Fruit fly (Drosophila melanogaster) whole organism, pupa: Measurements from ENCODE around the gene kug.
A peak's percentile ranks its signal among the peaks of the same experiment; 100 is the strongest.

Experiments
- CG10348 ChIP-seq: fragments of 200-800 bp; sonication (Bioruptor generic); IDR thresholded peaks from 2 replicates; pipeline ENCODE4 v1.3.6; 2022; ENCODE audit warnings: missing biosample characterization, missing genetic modification characterization
- CG12605 ChIP-seq: fragments of 200-800 bp; sonication (Bioruptor generic); IDR thresholded peaks from 2 replicates; pipeline ENCODE4 v1.3.6; 2022; ENCODE audit warnings: missing biosample characterization, missing genetic modification characterization
- CG13204 ChIP-seq: fragments of 200-800 bp; sonication (Bioruptor generic); optimal IDR thresholded peaks from 2 replicates; lab custom pipeline; 2018; ENCODE audit warnings: missing biosample characterization, mild to moderate bottlenecking, missing genetic modification characterization, moderate library complexity
- CG14655 ChIP-seq: fragments of 200-800 bp; sonication (Bioruptor generic); optimal IDR thresholded peaks from 3 replicates; lab custom pipeline; 2017; ENCODE audit warnings: mild to moderate bottlenecking, missing biosample characterization, missing genetic modification reagents, missing genetic modification characterization
- CG15710 ChIP-seq: fragments of 200-800 bp; sonication (Bioruptor generic); optimal IDR thresholded peaks from 2 replicates; lab custom pipeline; 2018; ENCODE audit warnings: missing biosample characterization, mild to moderate bottlenecking, missing genetic modification characterization, moderate library complexity
- CG17806 ChIP-seq: fragments of 200-800 bp; sonication (Bioruptor generic); optimal IDR thresholded peaks from 2 replicates; lab custom pipeline; 2018; ENCODE audit warnings: missing biosample characterization, mild to moderate bottlenecking, missing genetic modification characterization, moderate library complexity
- CG32121 ChIP-seq: fragments of 200-800 bp; sonication (Bioruptor generic); IDR thresholded peaks from 2 replicates; pipeline ENCODE4 v1.3.6; 2022; ENCODE audit warnings: missing biosample characterization, missing genetic modification characterization
- CG34367 ChIP-seq: fragments of 200-800 bp; sonication (Bioruptor generic); optimal IDR thresholded peaks from 2 replicates; lab custom pipeline; 2018; ENCODE audit warnings: missing biosample characterization, mild to moderate bottlenecking, missing genetic modification characterization
- CG4496 ChIP-seq: fragments of 200-800 bp; sonication (Bioruptor generic); IDR thresholded peaks from 3 replicates; pipeline ENCODE4 v1.3.6; 2022; ENCODE audit warnings: missing biosample characterization, missing genetic modification characterization
- CG8159 ChIP-seq: fragments of 200-800 bp; sonication (Bioruptor generic); optimal IDR thresholded peaks from 3 replicates; lab custom pipeline; 2018; ENCODE audit warnings: missing biosample characterization, mild to moderate bottlenecking, missing genetic modification characterization, moderate library complexity
- CG8301 ChIP-seq: fragments of 200-800 bp; sonication (Bioruptor generic); optimal IDR thresholded peaks from 2 replicates; lab custom pipeline; 2018; ENCODE audit warnings: missing biosample characterization, mild to moderate bottlenecking, missing genetic modification characterization
- CG9948 ChIP-seq: fragments of 200-800 bp; sonication (Bioruptor generic); optimal IDR thresholded peaks from 2 replicates; lab custom pipeline; 2018; ENCODE audit warnings: missing biosample characterization, mild to moderate bottlenecking, missing genetic modification characterization, moderate library complexity
- D1 ChIP-seq: fragments of 200-800 bp; sonication (Bioruptor generic); optimal IDR thresholded peaks from 2 replicates; lab custom pipeline; 2018; ENCODE audit warnings: missing biosample characterization, mild to moderate bottlenecking, missing genetic modification characterization, moderate library complexity
- EcR ChIP-seq: fragments of 200-800 bp; sonication (Bioruptor generic); optimal IDR thresholded peaks from 3 replicates; lab custom pipeline; 2019; ENCODE audit warnings: missing biosample characterization, missing genetic modification characterization, mild to moderate bottlenecking, moderate library complexity, missing genetic modification reagents
- Ets98B ChIP-seq: fragments of 200-800 bp; sonication (Bioruptor generic); IDR thresholded peaks from 2 replicates; pipeline ENCODE4 v1.3.6; 2022; ENCODE audit warnings: missing biosample characterization, missing genetic modification characterization
- Pif1A ChIP-seq: fragments of 200-800 bp; sonication (Bioruptor generic); optimal IDR thresholded peaks from 3 replicates; lab custom pipeline; 2016; ENCODE audit warnings: missing biosample characterization, missing genetic modification characterization
- Pif1B ChIP-seq: fragments of 200-800 bp; sonication (Bioruptor generic); optimal IDR thresholded peaks from 3 replicates; lab custom pipeline; 2016; ENCODE audit warnings: missing biosample characterization, missing genetic modification characterization
- Snoo ChIP-seq: fragments of 200-800 bp; sonication (Bioruptor generic); optimal IDR thresholded peaks from 3 replicates; lab custom pipeline; 2017; ENCODE audit warnings: missing biosample characterization, mild to moderate bottlenecking, missing genetic modification characterization, inconsistent platforms
- fd96Ca ChIP-seq: fragments of 200-800 bp; sonication (Bioruptor generic); IDR thresholded peaks from 3 replicates; pipeline ENCODE4 v1.3.6; 2022; ENCODE audit warnings: missing biosample characterization, missing genetic modification characterization
- gl ChIP-seq: fragments of 200-800 bp; sonication (Bioruptor generic); optimal IDR thresholded peaks from 2 replicates; lab custom pipeline; 2018; ENCODE audit warnings: missing biosample characterization, mild to moderate bottlenecking, missing genetic modification characterization
- rn ChIP-seq: fragments of 200-800 bp; sonication (Bioruptor generic); IDR thresholded peaks from 2 replicates; pipeline ENCODE4 v1.3.6; 2022; ENCODE audit warnings: missing biosample characterization, missing genetic modification characterization

kug gene

dm6 chr3L:19981385-19981784, 23.7 kb upstream of the kug start, which contains the start of gene CG17732:
Gene CG17732, plus strand, starts transcription at chr3L:19981685.
- no peak for TF ChIP-seq fd96Ca (GFP tag; lab: Robert Waterston, UW)
- TF ChIP-seq D1 (tag; lab: Kevin White, UChicago), result no peak
- no peak for TF ChIP-seq CG34367 (tag; lab: Kevin White, UChicago)
- no peak for TF ChIP-seq CG12605
- no peak for TF ChIP-seq CG8301 (tag; lab: Kevin White, UChicago)
- TF ChIP-seq CG4496 (GFP tag; lab: Robert Waterston, UW), result no peak
- no peak for TF ChIP-seq CG17806
- TF ChIP-seq CG9948 (tag; lab: Kevin White, UChicago), result no peak
- no peak for TF ChIP-seq CG15710 (tag; lab: Kevin White, UChicago)
- no peak for TF ChIP-seq CG13204
- TF ChIP-seq Pif1B (GFP tag; lab: Kevin White, UChicago), result no peak
- no peak for TF ChIP-seq CG8159 (tag; lab: Kevin White, UChicago)
- TF ChIP-seq gl (tag; lab: Kevin White, UChicago), result no peak
- no peak for TF ChIP-seq Pif1A
- TF ChIP-seq, all 21 proteins: peak for 0

- no peak for TF ChIP-seq CG14655 (GFP tag; lab: Kevin White, UChicago)
- no peak for TF ChIP-seq EcR (GFP tag; lab: Kevin White, UChicago)
- TF ChIP-seq CG8301 (tag; lab: Kevin White, UChicago), result no peak
- no peak for TF ChIP-seq Snoo
Observed at dm6 chr3L:19985768-19986167, 19.3 kb upstream of the kug start, which contains the start of the genes hale and schuy. Gene hale, minus strand, starts transcription at chr3L:19985868. Gene schuy, plus strand, starts transcription at chr3L:19986093.

- TF ChIP-seq CG13204 (no peak), CG17806 (no peak), CG8159 (tag; lab: Kevin White, UChicago) (no peak), D1 (tag; lab: Kevin White, UChicago) (no peak), rn (no peak), CG4496 (GFP tag; lab: Robert Waterston, UW) (no peak), Pif1A (no peak), CG8301 (tag; lab: Kevin White, UChicago) (no peak), CG34367 (tag; lab: Kevin White, UChicago) (no peak), CG32121 (no peak), CG10348 (GFP tag; lab: Robert Waterston, UW) (no peak), CG15710 (tag; lab: Kevin White, UChicago) (no peak)
Observed at dm6 chr3L:19988891-19989290, 16.2 kb upstream of the kug start, which contains the start of gene Csas. Gene Csas, minus strand, starts transcription at chr3L:19988991.

dm6 chr3L:19991120-19991519, 14.0 kb upstream of the kug start, which contains the start of gene fln:
Gene fln, minus strand, starts transcription at chr3L:19991220.
- TF ChIP-seq fd96Ca (GFP tag; lab: Robert Waterston, UW), result no peak
- TF ChIP-seq CG17806, result no peak
- TF ChIP-seq CG10348 (GFP tag; lab: Robert Waterston, UW), result no peak
- TF ChIP-seq CG15710 (tag; lab: Kevin White, UChicago), result no peak
- TF ChIP-seq CG4496 (GFP tag; lab: Robert Waterston, UW), result no peak
- no peak for TF ChIP-seq rn
- TF ChIP-seq Pif1B (GFP tag; lab: Kevin White, UChicago), result no peak
- TF ChIP-seq D1 (tag; lab: Kevin White, UChicago), result no peak
- TF ChIP-seq CG32121, result no peak

dm6 chr3L:19991714-19992231, 13.3 kb upstream of the kug start, which contains the start of the genes CG7646 and Nca:
Gene CG7646, plus strand, starts transcription at chr3L:19991887.
Gene Nca, plus strand, starts transcription at chr3L:19991887.
- TF ChIP-seq EcR (GFP tag; lab: Kevin White, UChicago) (no peak), CG12605 (no peak), D1 (tag; lab: Kevin White, UChicago) (peak; percentile 69), Snoo (no peak)

- TF ChIP-seq CG4496 (GFP tag; lab: Robert Waterston, UW) (no peak), CG8301 (tag; lab: Kevin White, UChicago) (no peak), Ets98B (GFP tag; lab: Robert Waterston, UW) (no peak), CG13204 (no peak), CG10348 (GFP tag; lab: Robert Waterston, UW) (no peak), CG17806 (no peak), CG32121 (no peak), D1 (tag; lab: Kevin White, UChicago) (no peak), CG14655 (GFP tag; lab: Kevin White, UChicago) (no peak), CG15710 (tag; lab: Kevin White, UChicago) (no peak), CG34367 (tag; lab: Kevin White, UChicago) (no peak), gl (tag; lab: Kevin White, UChicago) (no peak)
Observed at dm6 chr3L:19994015-19994414, 11.1 kb upstream of the kug start.

- TF ChIP-seq CG12605, result no peak
- TF ChIP-seq CG32121, result no peak
- TF ChIP-seq CG9948 (tag; lab: Kevin White, UChicago), result no peak
- TF ChIP-seq Pif1B (GFP tag; lab: Kevin White, UChicago), result no peak
- no peak for TF ChIP-seq EcR (GFP tag; lab: Kevin White, UChicago)
- no peak for TF ChIP-seq D1 (tag; lab: Kevin White, UChicago)
Observed at dm6 chr3L:20000081-20000736, 4.9 kb upstream of the kug start, which contains the start of the genes Tom20 and Gabat. Gene Tom20, plus strand, starts transcription at chr3L:20000644. Gene Gabat, minus strand, starts transcription at chr3L:20000686.
